Worm (Caenorhabditis elegans) whole organism, early embryonic: Measurements from ENCODE around the gene C18H7.1.

ENCODE experiments used
- B0310.2 ChIP-seq: sonication (generic microtip); optimal IDR thresholded peaks from 2 replicates; lab custom pipeline; 2016; ENCODE audit warnings: mild to moderate bottlenecking, missing genetic modification characterization, missing compliant biosample characterization
- F13C5.2 ChIP-seq: sonication (generic microtip); optimal IDR thresholded peaks from 2 replicates; lab custom pipeline; 2017; ENCODE audit warnings: mild to moderate bottlenecking, missing genetic modification characterization, inconsistent platforms, missing compliant biosample characterization
- aly-1 ChIP-seq: sonication (generic microtip); optimal IDR thresholded peaks from 2 replicates; lab custom pipeline; 2016; ENCODE audit warnings: missing genetic modification characterization, missing compliant biosample characterization
- ama-1 ChIP-seq: fragments of 150-350 bp; optimal IDR thresholded peaks from 2 replicates; lab custom pipeline; 2014
- ceh-13 ChIP-seq: fragments of 200-800 bp; sonication (Bioruptor generic); optimal IDR thresholded peaks from 2 replicates; lab custom pipeline; 2018; ENCODE audit warnings: mild to moderate bottlenecking, missing genetic modification characterization, missing compliant biosample characterization
- ceh-36 ChIP-seq: sonication (generic microtip); optimal IDR thresholded peaks from 2 replicates; lab custom pipeline; 2016; ENCODE audit warnings: missing genetic modification characterization, inconsistent platforms, missing compliant biosample characterization
- ets-7 ChIP-seq: sonication (generic microtip); optimal IDR thresholded peaks from 2 replicates; lab custom pipeline; 2016; ENCODE audit warnings: missing genotype, missing genetic modification characterization, missing compliant biosample characterization
- flt-1 ChIP-seq: fragments of 200-800 bp; sonication (Bioruptor generic); IDR thresholded peaks from 2 replicates; pipeline ENCODE4 v1.3.6; 2022; ENCODE audit warnings: missing genetic modification characterization, missing compliant biosample characterization
- hmbx-1 ChIP-seq: sonication (generic microtip); optimal IDR thresholded peaks from 2 replicates; lab custom pipeline; 2016; ENCODE audit warnings: mild to moderate bottlenecking, missing genetic modification characterization, missing compliant biosample characterization
- hmg-4 ChIP-seq: fragments of 200-800 bp; sonication (Bioruptor generic); optimal IDR thresholded peaks from 2 replicates; lab custom pipeline; 2018; ENCODE audit warnings: mild to moderate bottlenecking, missing genetic modification characterization, missing compliant biosample characterization
- hnd-1 ChIP-seq: sonication (generic microtip); optimal IDR thresholded peaks from 2 replicates; lab custom pipeline; 2016; ENCODE audit warnings: missing genetic modification characterization, missing compliant biosample characterization
- pes-1 ChIP-seq: fragments of 200-800 bp; sonication (Bioruptor generic); IDR thresholded peaks from 2 replicates; pipeline ENCODE4 v1.3.6; 2022; ENCODE audit warnings: missing genetic modification reagents, missing genetic modification characterization, missing compliant biosample characterization
- scrt-1 ChIP-seq: fragments of 200-800 bp; sonication (Bioruptor generic); IDR thresholded peaks from 2 replicates; pipeline ENCODE4 v1.3.6; 2022; ENCODE audit warnings: missing genetic modification characterization, missing compliant biosample characterization
- sea-1 ChIP-seq: fragments of 200-800 bp; sonication (Bioruptor generic); conservative IDR thresholded peaks from 2 replicates; pipeline ENCODE4 v1.3.6; 2022; ENCODE audit warnings: missing genetic modification characterization, missing compliant biosample characterization
- tbx-11 ChIP-seq: fragments of 200-800 bp; sonication (Bioruptor generic); IDR thresholded peaks from 2 replicates; pipeline ENCODE4 v1.3.6; 2022; ENCODE audit warnings: missing genetic modification characterization, missing compliant biosample characterization
- tbx-37 ChIP-seq: fragments of 200-800 bp; sonication (Bioruptor generic); conservative IDR thresholded peaks from 2 replicates; pipeline ENCODE4 v1.3.6; 2022; ENCODE audit warnings: missing genetic modification reagents, missing genetic modification characterization, missing compliant biosample characterization
- tra-4 ChIP-seq: sonication (generic microtip); optimal IDR thresholded peaks from 2 replicates; lab custom pipeline; 2017; ENCODE audit warnings: missing genetic modification characterization, missing compliant biosample characterization

Gene C18H7.1

DNA sequence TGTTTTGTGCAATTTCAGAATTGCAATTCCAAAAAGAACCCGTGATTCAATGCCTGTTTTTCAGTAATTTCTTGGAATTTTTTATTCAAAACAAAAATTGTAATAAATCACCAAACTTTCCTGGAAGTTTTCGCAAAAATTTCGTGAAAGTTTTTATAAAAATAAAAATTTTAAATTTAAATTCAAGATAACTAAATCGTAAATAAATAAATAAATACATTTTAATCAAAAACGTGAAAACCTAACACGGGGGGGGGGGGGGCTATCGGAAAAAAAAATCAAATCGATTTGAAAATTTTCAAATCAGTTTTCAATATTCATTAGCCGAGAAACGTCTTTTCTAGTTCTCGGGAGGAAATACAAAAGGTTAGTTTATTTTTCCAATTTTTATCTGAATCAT, 22.3 kb upstream of the C18H7.1 start, which contains the start of gene C18H7.4:
Gene C18H7.4 (plus strand): TSS at position 301 of the 400 bp plus-strand sequence.
- TF ChIP-seq hmg-4, result no peak
- no peak for TF ChIP-seq ceh-13 (GFP tag; lab: Kevin White, UChicago)
- no peak for TF ChIP-seq scrt-1 (GFP tag; lab: Robert Waterston, UW)
- TF ChIP-seq tbx-37 (GFP tag; lab: Robert Waterston, UW), result no peak
- TF ChIP-seq aly-1 (tag; lab: Kevin White, UChicago), result no peak
- TF ChIP-seq hnd-1 (tag; lab: Kevin White, UChicago), result no peak
- no peak for TF ChIP-seq B0310.2 (tag; lab: Kevin White, UChicago)
- TF ChIP-seq ets-7, result no peak
- TF ChIP-seq ceh-36 (tag; lab: Kevin White, UChicago), result no peak
- TF ChIP-seq ama-1, result no peak
- TF ChIP-seq hmbx-1 (tag; lab: Kevin White, UChicago), result no peak
- no peak for TF ChIP-seq tbx-11 (GFP tag; lab: Robert Waterston, UW)
- no peak for TF ChIP-seq F13C5.2 (tag; lab: Kevin White, UChicago)
- no peak for TF ChIP-seq flt-1 (GFP tag; lab: Robert Waterston, UW)
- no peak for TF ChIP-seq sea-1 (GFP tag; lab: Robert Waterston, UW)
- no peak for TF ChIP-seq tra-4 (tag; lab: Kevin White, UChicago)

DNA sequence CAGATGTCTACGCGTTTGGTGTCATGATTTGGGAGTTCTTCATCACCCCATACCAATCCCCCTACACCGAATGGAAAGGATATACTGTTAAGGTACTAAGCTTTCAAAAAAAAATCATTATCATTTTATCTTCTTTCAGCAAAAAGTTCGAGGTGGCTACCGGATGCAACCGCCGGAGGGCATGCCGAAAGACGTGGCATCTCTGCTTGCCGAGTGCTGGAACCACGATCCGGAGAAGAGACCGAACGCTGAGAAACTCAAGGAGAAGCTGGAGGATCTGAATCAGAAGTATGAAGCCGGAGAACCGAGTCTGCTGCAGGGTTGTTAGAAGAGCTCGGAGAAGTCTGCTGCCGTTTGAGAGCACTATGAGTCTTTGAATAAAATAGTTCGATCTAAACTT, 20.5 kb upstream of the C18H7.1 start:
- no peak for TF ChIP-seq tbx-11 (GFP tag; lab: Robert Waterston, UW)
- no peak for TF ChIP-seq sea-1 (GFP tag; lab: Robert Waterston, UW)
- no peak for TF ChIP-seq hnd-1 (tag; lab: Kevin White, UChicago)
- TF ChIP-seq tbx-37 (GFP tag; lab: Robert Waterston, UW), result no peak
- no peak for TF ChIP-seq tra-4 (tag; lab: Kevin White, UChicago)
- no peak for TF ChIP-seq F13C5.2 (tag; lab: Kevin White, UChicago)
- TF ChIP-seq pes-1 (GFP tag; lab: Robert Waterston, UW), result no peak
- TF ChIP-seq ceh-36 (tag; lab: Kevin White, UChicago), result no peak
- TF ChIP-seq flt-1 (GFP tag; lab: Robert Waterston, UW), result no peak
- no peak for TF ChIP-seq hmg-4
- TF ChIP-seq scrt-1 (GFP tag; lab: Robert Waterston, UW), result no peak
- no peak for TF ChIP-seq ceh-13 (GFP tag; lab: Kevin White, UChicago)
- TF ChIP-seq ama-1, result no peak
- no peak for TF ChIP-seq hmbx-1 (tag; lab: Kevin White, UChicago)
- TF ChIP-seq aly-1 (tag; lab: Kevin White, UChicago), result no peak
- TF ChIP-seq ets-7, result no peak
- TF ChIP-seq B0310.2 (tag; lab: Kevin White, UChicago), result no peak

DNA sequence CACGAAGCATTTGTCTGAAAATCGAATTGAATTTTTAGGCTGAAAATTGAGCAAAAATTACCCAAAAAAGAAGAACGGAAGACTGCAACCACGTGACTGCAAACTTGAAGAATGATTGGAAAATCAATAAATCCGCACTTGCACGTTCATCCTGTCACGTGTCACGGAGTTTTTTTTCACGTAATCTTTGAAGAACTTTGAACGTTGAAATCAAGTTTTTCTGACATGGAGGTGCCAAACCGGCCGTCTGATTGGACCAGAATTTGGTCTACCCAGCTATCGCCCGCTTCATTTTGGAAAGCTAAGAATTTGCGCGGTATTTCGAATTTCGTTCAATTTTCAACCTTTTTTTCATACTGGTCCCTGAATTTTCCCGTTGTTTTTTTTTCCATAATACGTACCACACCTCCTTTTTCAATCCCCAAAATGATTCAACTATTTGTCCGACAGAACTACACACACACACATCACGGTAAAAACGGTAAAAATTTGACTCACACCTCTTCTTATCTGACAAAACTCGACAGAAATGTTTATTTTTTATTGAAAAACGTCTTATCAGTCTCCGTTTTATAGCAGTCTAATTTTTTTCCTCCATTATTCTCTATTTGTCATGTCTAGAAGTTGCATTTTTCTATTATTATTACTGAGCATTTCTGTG, 18.9 kb upstream of the C18H7.1 start, which contains the start of the genes C18H7.7 and C18H7.11:
Gene C18H7.7 (minus strand): TSS at position 101 of the 661 bp plus-strand sequence.
Gene C18H7.11 (plus strand): TSS at position 611 of the 661 bp plus-strand sequence.
- TF ChIP-seq aly-1 (tag; lab: Kevin White, UChicago), result no peak
- TF ChIP-seq tbx-11 (GFP tag; lab: Robert Waterston, UW), result no peak
- TF ChIP-seq sea-1 (GFP tag; lab: Robert Waterston, UW), result no peak
- no peak for TF ChIP-seq tra-4 (tag; lab: Kevin White, UChicago)
- TF ChIP-seq hmg-4, result no peak
- no peak for TF ChIP-seq flt-1 (GFP tag; lab: Robert Waterston, UW)
- TF ChIP-seq ets-7, result no peak
- no peak for TF ChIP-seq hnd-1 (tag; lab: Kevin White, UChicago)
- TF ChIP-seq tbx-37 (GFP tag; lab: Robert Waterston, UW), result no peak
- no peak for TF ChIP-seq B0310.2 (tag; lab: Kevin White, UChicago)
- TF ChIP-seq hmbx-1 (tag; lab: Kevin White, UChicago), result no peak

DNA sequence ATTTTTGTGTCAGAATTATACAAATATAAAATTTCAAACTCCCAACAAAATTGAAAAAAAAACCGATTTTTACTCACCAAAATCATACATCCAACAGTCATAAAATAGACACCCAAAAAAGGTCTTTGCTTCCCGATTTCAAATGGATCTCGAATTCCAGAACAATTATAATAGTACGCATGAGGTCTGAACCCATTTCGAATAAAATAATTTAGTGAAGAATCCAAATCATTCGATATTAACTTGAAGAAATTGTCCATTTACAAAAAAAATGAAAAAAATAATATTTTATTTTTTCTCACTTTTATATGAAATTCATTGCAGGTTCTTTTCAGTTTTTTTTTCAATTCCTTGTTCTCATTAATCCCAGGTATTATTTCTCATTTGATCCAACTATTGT, 13.7 kb upstream of the C18H7.1 start, which contains the start of gene srt-59:
Gene srt-59 (minus strand): TSS at position 101 of the 400 bp plus-strand sequence.
- TF ChIP-seq pes-1 (GFP tag; lab: Robert Waterston, UW) (no peak), ceh-36 (tag; lab: Kevin White, UChicago) (no peak), flt-1 (GFP tag; lab: Robert Waterston, UW) (no peak), hmg-4 (no peak), scrt-1 (GFP tag; lab: Robert Waterston, UW) (no peak), hmbx-1 (tag; lab: Kevin White, UChicago) (no peak), tbx-37 (GFP tag; lab: Robert Waterston, UW) (no peak), F13C5.2 (tag; lab: Kevin White, UChicago) (no peak), hnd-1 (tag; lab: Kevin White, UChicago) (no peak), tra-4 (tag; lab: Kevin White, UChicago) (no peak), ama-1 (no peak), ceh-13 (GFP tag; lab: Kevin White, UChicago) (no peak), B0310.2 (tag; lab: Kevin White, UChicago) (no peak), ets-7 (no peak), sea-1 (GFP tag; lab: Robert Waterston, UW) (no peak), tbx-11 (GFP tag; lab: Robert Waterston, UW) (no peak), aly-1 (tag; lab: Kevin White, UChicago) (no peak)

DNA sequence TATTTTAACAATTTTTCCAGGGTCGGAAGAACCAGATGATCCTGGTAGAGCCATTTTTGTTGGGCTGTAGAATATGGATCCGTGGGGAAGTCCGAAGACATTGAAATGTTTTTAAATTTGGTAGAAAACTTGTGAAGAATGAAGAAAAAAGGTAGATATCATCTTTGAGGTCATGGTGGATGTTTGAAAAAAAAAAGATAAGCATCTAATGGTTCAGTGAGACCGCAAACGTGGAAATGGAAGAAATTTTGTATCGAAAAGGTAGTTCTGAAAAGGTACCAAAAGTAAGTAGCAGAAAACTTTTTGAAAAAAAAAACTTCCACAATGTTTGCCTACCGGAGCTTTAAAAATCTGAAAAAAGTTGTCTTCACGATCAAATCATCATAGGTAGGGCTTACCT, 11.8 kb upstream of the C18H7.1 start, which contains the start of gene prmt-4:
Gene prmt-4 (minus strand): TSS at position 101 of the 400 bp plus-strand sequence.
- TF ChIP-seq tbx-11 (GFP tag; lab: Robert Waterston, UW), result no peak
- no peak for TF ChIP-seq aly-1 (tag; lab: Kevin White, UChicago)

DNA sequence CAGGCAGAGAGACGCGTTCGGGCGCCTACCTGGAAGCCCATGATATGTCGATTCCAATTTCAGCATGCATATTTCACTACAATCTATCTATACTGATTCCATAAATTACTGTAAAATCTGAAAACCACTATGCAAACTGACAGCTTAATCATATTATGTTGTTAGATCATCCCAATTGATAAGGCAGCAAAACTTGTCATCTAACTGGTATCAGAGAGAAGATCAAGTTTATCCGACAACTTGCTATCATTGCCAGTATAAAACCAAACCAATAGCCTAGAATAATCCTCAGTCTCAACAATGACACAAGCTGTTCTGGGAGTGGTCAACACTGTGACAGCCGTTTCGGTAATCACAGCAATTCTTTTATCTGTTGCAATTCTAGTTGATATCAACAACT, 11.2 kb upstream of the C18H7.1 start, which contains the start of gene col-102:
Gene col-102 (plus strand): TSS at position 301 of the 400 bp plus-strand sequence.
- TF ChIP-seq hnd-1 (tag; lab: Kevin White, UChicago) (no peak), F13C5.2 (tag; lab: Kevin White, UChicago) (no peak), pes-1 (GFP tag; lab: Robert Waterston, UW) (no peak), ceh-36 (tag; lab: Kevin White, UChicago) (no peak), aly-1 (tag; lab: Kevin White, UChicago) (no peak), flt-1 (GFP tag; lab: Robert Waterston, UW) (no peak), hmg-4 (no peak), sea-1 (GFP tag; lab: Robert Waterston, UW) (no peak), tbx-37 (GFP tag; lab: Robert Waterston, UW) (no peak), tbx-11 (GFP tag; lab: Robert Waterston, UW) (no peak), ama-1 (no peak), hmbx-1 (tag; lab: Kevin White, UChicago) (no peak), ets-7 (no peak), B0310.2 (tag; lab: Kevin White, UChicago) (no peak), scrt-1 (GFP tag; lab: Robert Waterston, UW) (no peak), ceh-13 (GFP tag; lab: Kevin White, UChicago) (no peak), tra-4 (tag; lab: Kevin White, UChicago) (no peak)
